Worm (Caenorhabditis elegans) whole organism, L1 larva: ENCODE data around the gene F53G2.3.

Experiments used
- C04F5.9 ChIP-seq: sonication (generic microtip); optimal IDR thresholded peaks from 2 replicates; lab custom pipeline; 2016; ENCODE audit warnings: missing genetic modification characterization, missing compliant biosample characterization
- C34B4.2 ChIP-seq: sonication (generic microtip); optimal IDR thresholded peaks from 2 replicates; lab custom pipeline; 2017; ENCODE audit warnings: mild to moderate bottlenecking, missing genetic modification characterization, missing compliant biosample characterization
- alr-1 ChIP-seq: fragments of 200-800 bp; sonication (Bioruptor generic); optimal IDR thresholded peaks from 2 replicates; lab custom pipeline; 2018; ENCODE audit warnings: borderline replicate concordance, mild to moderate bottlenecking, missing genetic modification characterization, missing compliant biosample characterization
- ceh-63 ChIP-seq: fragments of 200-800 bp; sonication (Bioruptor generic); optimal IDR thresholded peaks from 2 replicates; lab custom pipeline; 2018; ENCODE audit warnings: mild to moderate bottlenecking, missing genetic modification characterization, missing compliant biosample characterization
- ceh-82 ChIP-seq, 3 experiments: fragments of 150-350 bp in 1 of 3; sonication (generic microtip) in 2 of 3; optimal IDR thresholded peaks; 2 replicates each; lab custom pipeline; 2014 to 2017; ENCODE audit warnings: missing biosample characterization in 3 of 3, missing genetic modification characterization in 3 of 3
- ceh-88 ChIP-seq: fragments of 200-800 bp; sonication (Bioruptor generic); IDR thresholded peaks from 2 replicates; pipeline ENCODE4 v1.3.6; 2022; ENCODE audit warnings: missing genetic modification characterization, missing compliant biosample characterization
- dpl-1 ChIP-seq, 3 experiments: fragments of 150-350 bp in 2 of 3; sonication (generic microtip) in 1 of 3; optimal IDR thresholded peaks; 2 replicates each; lab custom pipeline; 2014 to 2017; ENCODE audit warnings: missing biosample characterization in 3 of 3, missing genetic modification characterization in 3 of 3, missing genetic modification reagents in 3 of 3
- ets-5 ChIP-seq: fragments of 200-800 bp; sonication (Bioruptor generic); IDR thresholded peaks from 2 replicates; pipeline ENCODE4 v1.3.6; 2022; ENCODE audit warnings: missing genetic modification characterization, missing compliant biosample characterization
- fkh-10 ChIP-seq: sonication (generic microtip); optimal IDR thresholded peaks from 2 replicates; lab custom pipeline; 2017; ENCODE audit warnings: missing biosample characterization, missing genetic modification reagents, missing genetic modification characterization
- fkh-4 ChIP-seq: sonication (generic microtip); optimal IDR thresholded peaks from 2 replicates; lab custom pipeline; 2016; ENCODE audit warnings: missing compliant biosample characterization, missing genetic modification characterization, borderline replicate concordance
- fkh-8 ChIP-seq: sonication (generic microtip); optimal IDR thresholded peaks from 2 replicates; lab custom pipeline; 2016; ENCODE audit warnings: mild to moderate bottlenecking, missing genetic modification characterization, missing compliant biosample characterization
- grh-1 ChIP-seq: fragments of 200-800 bp; sonication (Bioruptor generic); IDR thresholded peaks from 2 replicates; pipeline ENCODE4 v1.3.6; 2022; ENCODE audit warnings: missing genetic modification reagents, missing genetic modification characterization, missing compliant biosample characterization
- hpl-2 ChIP-seq: fragments of 150-350 bp; optimal IDR thresholded peaks from 2 replicates; lab custom pipeline; 2014; ENCODE audit warnings: missing biosample characterization, missing genetic modification reagents, missing genetic modification characterization
- lin-15B ChIP-seq: fragments of 150-350 bp; sonication (generic microtip); optimal IDR thresholded peaks from 3 replicates; lab custom pipeline; 2014; ENCODE audit warnings: missing biosample characterization, missing genetic modification characterization
- lin-35 ChIP-seq, 2 experiments: fragments of 150-350 bp; optimal IDR thresholded peaks; 2 replicates each; lab custom pipeline; 2014; ENCODE audit warnings: missing biosample characterization in 2 of 2, missing genetic modification characterization in 2 of 2, missing genetic modification reagents in 2 of 2
- lin-39 ChIP-seq: fragments of 150-350 bp; optimal IDR thresholded peaks from 2 replicates; lab custom pipeline; 2014; ENCODE audit warnings: missing biosample characterization, missing genetic modification reagents, missing genetic modification characterization
- lir-3 ChIP-seq: sonication (generic microtip); optimal IDR thresholded peaks from 2 replicates; lab custom pipeline; 2016; ENCODE audit warnings: mild to moderate bottlenecking, missing genetic modification characterization, moderate library complexity, missing compliant biosample characterization; ENCODE audit not compliant: poor library complexity
- mab-9 ChIP-seq: fragments of 200-800 bp; sonication (Bioruptor generic); IDR thresholded peaks from 2 replicates; pipeline ENCODE4 v1.3.6; 2022; ENCODE audit warnings: missing genetic modification reagents, missing genetic modification characterization, missing compliant biosample characterization
- mdl-1 ChIP-seq, 2 experiments: fragments of 150-350 bp; optimal IDR thresholded peaks; 2 replicates each; lab custom pipeline; 2014 to 2017; ENCODE audit warnings: missing biosample characterization in 2 of 2, missing genetic modification characterization in 2 of 2, inconsistent platforms in 1 of 2
- mep-1 ChIP-seq: fragments of 150-350 bp; optimal IDR thresholded peaks from 2 replicates; lab custom pipeline; 2014; ENCODE audit warnings: missing biosample characterization, missing genetic modification characterization
- nhr-19 ChIP-seq: fragments of 200-800 bp; sonication (Bioruptor generic); conservative IDR thresholded peaks from 2 replicates; pipeline ENCODE4 v1.3.6; 2022; ENCODE audit warnings: missing genetic modification characterization, missing compliant biosample characterization
- nhr-47 ChIP-seq: sonication (generic microtip); optimal IDR thresholded peaks from 2 replicates; lab custom pipeline; 2016; ENCODE audit warnings: mild to moderate bottlenecking, missing genetic modification characterization, moderate library complexity, missing compliant biosample characterization
- nhr-77 ChIP-seq: fragments of 150-350 bp; optimal IDR thresholded peaks from 2 replicates; lab custom pipeline; 2014; ENCODE audit warnings: missing biosample characterization, missing genetic modification characterization
- pag-3 ChIP-seq: sonication (generic microtip); optimal IDR thresholded peaks from 2 replicates; lab custom pipeline; 2017; ENCODE audit warnings: missing genetic modification characterization, mild to moderate bottlenecking, missing compliant biosample characterization, antibody characterized with exemption, borderline replicate concordance; ENCODE audit not compliant: insufficient read depth
- pax-3 ChIP-seq: fragments of 200-800 bp; sonication (Bioruptor generic); optimal IDR thresholded peaks from 2 replicates; lab custom pipeline; 2018; ENCODE audit warnings: mild to moderate bottlenecking, missing genetic modification characterization, moderate library complexity, missing compliant biosample characterization
- pqm-1 ChIP-seq: sonication (generic microtip); optimal IDR thresholded peaks from 3 replicates; lab custom pipeline; 2017; ENCODE audit warnings: missing biosample characterization, missing genetic modification characterization
- rnt-1 ChIP-seq: sonication (generic microtip); optimal IDR thresholded peaks from 2 replicates; lab custom pipeline; 2016; ENCODE audit warnings: mild to moderate bottlenecking, missing genetic modification characterization, moderate library complexity, missing compliant biosample characterization
- snu-23 ChIP-seq: sonication (generic microtip); optimal IDR thresholded peaks from 2 replicates; lab custom pipeline; 2016; ENCODE audit warnings: missing genetic modification characterization, missing compliant biosample characterization
- sox-4 ChIP-seq: sonication (generic microtip); optimal IDR thresholded peaks from 2 replicates; lab custom pipeline; 2016; ENCODE audit warnings: missing genetic modification characterization, missing compliant biosample characterization
- sptf-1 ChIP-seq: fragments of 150-350 bp; optimal IDR thresholded peaks from 2 replicates; lab custom pipeline; 2014; ENCODE audit warnings: missing biosample characterization, missing genetic modification characterization
- sup-37 ChIP-seq: fragments of 200-800 bp; sonication (Bioruptor generic); optimal IDR thresholded peaks from 2 replicates; lab custom pipeline; 2018; ENCODE audit warnings: mild to moderate bottlenecking, missing genetic modification characterization, missing compliant biosample characterization
- swsn-7 ChIP-seq: sonication (generic microtip); optimal IDR thresholded peaks from 2 replicates; lab custom pipeline; 2016; ENCODE audit warnings: missing genetic modification characterization, missing compliant biosample characterization
- tbx-2 ChIP-seq: sonication (generic microtip); optimal IDR thresholded peaks from 2 replicates; lab custom pipeline; 2016; ENCODE audit warnings: missing genetic modification characterization, missing compliant biosample characterization
- tlp-1 ChIP-seq: fragments of 150-350 bp; optimal IDR thresholded peaks from 2 replicates; lab custom pipeline; 2014; ENCODE audit warnings: missing biosample characterization, missing genetic modification characterization
- unc-30 ChIP-seq: sonication (generic microtip); optimal IDR thresholded peaks from 2 replicates; lab custom pipeline; 2017; ENCODE audit warnings: missing biosample characterization, missing genetic modification characterization
- unc-86 ChIP-seq: sonication (generic microtip); optimal IDR thresholded peaks from 2 replicates; lab custom pipeline; 2016; ENCODE audit warnings: missing genetic modification characterization, missing compliant biosample characterization
- unc-98 ChIP-seq: fragments of 200-800 bp; sonication (Bioruptor generic); IDR thresholded peaks from 2 replicates; pipeline ENCODE4 v1.3.6; 2022; ENCODE audit warnings: missing genetic modification characterization, missing compliant biosample characterization
- zag-1 ChIP-seq: fragments of 150-350 bp; optimal IDR thresholded peaks from 2 replicates; lab custom pipeline; 2014; ENCODE audit warnings: missing biosample characterization, missing genetic modification characterization
- zip-4 ChIP-seq: fragments of 200-800 bp; sonication (Bioruptor generic); optimal IDR thresholded peaks from 2 replicates; lab custom pipeline; 2018; ENCODE audit warnings: mild to moderate bottlenecking, missing genetic modification characterization, moderate library complexity, missing compliant biosample characterization

Gene F53G2.3

ce11 chrII:2458881-2459280 lies 21.3 kb upstream of the F53G2.3 start, which contains the start of gene pqn-42:
Gene pqn-42 (minus strand): TSS chrII:2458981.
- no peak for TF ChIP-seq nhr-47 (tag; lab: Kevin White, UChicago)
- no peak for TF ChIP-seq mep-1 (tag; lab: Kevin White, UChicago)
- TF ChIP-seq fkh-4 (tag; lab: Kevin White, UChicago), result no peak
- no peak for TF ChIP-seq zag-1 (tag; lab: Kevin White, UChicago)
- TF ChIP-seq sup-37 (GFP tag; lab: Kevin White, UChicago), result no peak
- TF ChIP-seq C34B4.2, result no peak
- no peak for TF ChIP-seq lir-3 (tag; lab: Kevin White, UChicago)
- no peak for TF ChIP-seq sox-4 (tag; lab: Kevin White, UChicago)
- no peak for TF ChIP-seq zip-4
- TF ChIP-seq ets-5 (GFP tag; lab: Robert Waterston, UW), result no peak
- TF ChIP-seq pqm-1 (tag; lab: Kevin White, UChicago), result no peak
- no peak for TF ChIP-seq tlp-1 (tag; lab: Kevin White, UChicago)
- no peak for TF ChIP-seq lin-35 (GFP tag; optimal IDR thresholded peaks at IDR 0.05; lab: Kevin White, UChicago)
- TF ChIP-seq ceh-88 (GFP tag; lab: Robert Waterston, UW), result no peak
- no peak for TF ChIP-seq alr-1 (tag; lab: Kevin White, UChicago)
- TF ChIP-seq dpl-1 (GFP tag; optimal IDR thresholded peaks at IDR 0.05; lab: Kevin White, UChicago), result no peak

ce11 chrII:2468885-2469284 lies 11.3 kb upstream of the F53G2.3 start:
- no peak for TF ChIP-seq fkh-8
- no peak for TF ChIP-seq mab-9 (GFP tag; lab: Robert Waterston, UW)
- TF ChIP-seq nhr-19 (GFP tag; lab: Robert Waterston, UW), result no peak
- TF ChIP-seq unc-86, result no peak
- TF ChIP-seq sptf-1 (tag; lab: Kevin White, UChicago), result no peak
- no peak for TF ChIP-seq rnt-1 (tag; lab: Kevin White, UChicago)
- no peak for TF ChIP-seq C34B4.2
- TF ChIP-seq lin-39 (tag; lab: Kevin White, UChicago), result no peak
- TF ChIP-seq sup-37 (GFP tag; lab: Kevin White, UChicago), result no peak
- no peak for TF ChIP-seq alr-1 (tag; lab: Kevin White, UChicago)

ce11 chrII:2473270-2473669 lies 6.9 kb upstream of the F53G2.3 start, which contains the start of gene tsr-1:
Gene tsr-1 (minus strand): TSS chrII:2473370.
- TF ChIP-seq zip-4, result no peak
- TF ChIP-seq ets-5 (GFP tag; lab: Robert Waterston, UW), result no peak
- TF ChIP-seq ceh-82 (tag; optimal IDR thresholded peaks at IDR 0.05; lab: Kevin White, UChicago), result no peak
- TF ChIP-seq tbx-2 (tag; lab: Kevin White, UChicago), result no peak
- TF ChIP-seq alr-1 (tag; lab: Kevin White, UChicago), result no peak
- no peak for TF ChIP-seq fkh-10 (GFP tag; lab: Kevin White, UChicago)

- TF ChIP-seq grh-1 (GFP tag; lab: Robert Waterston, UW) (no peak), nhr-47 (tag; lab: Kevin White, UChicago) (no peak), hpl-2 (GFP tag; lab: Kevin White, UChicago) (no peak), unc-30 (tag; lab: Kevin White, UChicago) (no peak), lin-15B (tag; lab: Kevin White, UChicago) (no peak), zag-1 (tag; lab: Kevin White, UChicago) (no peak), pax-3 (tag; lab: Kevin White, UChicago) (no peak), snu-23 (GFP tag; lab: Kevin White, UChicago) (no peak), mdl-1 (tag; optimal IDR thresholded peaks at IDR 0.05; lab: Kevin White, UChicago) (no peak), unc-98 (GFP tag; lab: Robert Waterston, UW) (no peak), fkh-4 (tag; lab: Kevin White, UChicago) (no peak), rnt-1 (tag; lab: Kevin White, UChicago) (no peak), pag-3 (tag; lab: Kevin White, UChicago) (no peak), nhr-77 (tag; lab: Kevin White, UChicago) (no peak), ceh-63 (GFP tag; lab: Kevin White, UChicago) (no peak), swsn-7 (no peak), lir-3 (tag; lab: Kevin White, UChicago) (no peak), C04F5.9 (tag; lab: Kevin White, UChicago) (no peak)
These were observed 1.7 kb upstream of the F53G2.3 start, which contains the start of gene mnat-1 for ce11 chrII:2478543-2478942. Gene mnat-1 (minus strand): TSS chrII:2478643.
